Worm (Caenorhabditis elegans) whole organism, L4 larva: ENCODE results near the gene F44E2.3.

Experiments
- R02D3.7 ChIP-seq: fragments of 150-350 bp; sonication (generic microtip); optimal IDR thresholded peaks from 3 replicates; lab custom pipeline; 2014; ENCODE audit warnings: missing biosample characterization, missing genetic modification characterization
- T20F7.1 ChIP-seq: fragments of 200-800 bp; sonication (Bioruptor generic); optimal IDR thresholded peaks from 2 replicates; lab custom pipeline; 2018; ENCODE audit warnings: mild to moderate bottlenecking, missing genetic modification characterization, missing compliant biosample characterization
- Y105C5A.15 ChIP-seq: fragments of 200-800 bp; sonication (Bioruptor generic); IDR thresholded peaks from 2 replicates; pipeline ENCODE4 v1.3.6; 2022; ENCODE audit warnings: missing genetic modification characterization, missing compliant biosample characterization
- Y48G9A.11 ChIP-seq: fragments of 200-800 bp; sonication (Bioruptor generic); IDR thresholded peaks from 2 replicates; pipeline ENCODE4 v1.3.6; 2022; ENCODE audit warnings: missing genetic modification reagents, missing genetic modification characterization, missing compliant biosample characterization
- Y5F2A.4 ChIP-seq: fragments of 200-800 bp; sonication (Bioruptor generic); optimal IDR thresholded peaks from 2 replicates; lab custom pipeline; 2018; ENCODE audit warnings: mild to moderate bottlenecking, missing genetic modification characterization, missing compliant biosample characterization
- Y75B8A.6 ChIP-seq: fragments of 200-800 bp; sonication (Bioruptor generic); IDR thresholded peaks from 2 replicates; pipeline ENCODE4 v1.3.6; 2022; ENCODE audit warnings: missing genetic modification reagents, missing genetic modification characterization, missing compliant biosample characterization
- ZK546.5 ChIP-seq, 2 experiments: sonication (generic microtip); optimal IDR thresholded peaks; 2 replicates each; lab custom pipeline; 2017; ENCODE audit warnings: missing biosample characterization in 2 of 2, missing genetic modification characterization in 2 of 2
- aha-1 ChIP-seq: fragments of 150-350 bp; peaks from one replicate; lab custom pipeline; 2014; ENCODE audit warnings: missing biosample characterization, missing genetic modification characterization
- arid-1 ChIP-seq: fragments of 200-800 bp; sonication (Bioruptor generic); conservative IDR thresholded peaks from 2 replicates; pipeline ENCODE4 v1.3.6; 2022; ENCODE audit warnings: missing genetic modification reagents, missing genetic modification characterization, missing compliant biosample characterization
- attf-4 ChIP-seq: sonication (generic microtip); optimal IDR thresholded peaks from 3 replicates; lab custom pipeline; 2017; ENCODE audit warnings: missing biosample characterization, missing genetic modification characterization
- ceh-20 ChIP-seq: fragments of 200-800 bp; sonication (Bioruptor generic); IDR thresholded peaks from 2 replicates; pipeline ENCODE4 v1.3.6; 2022; ENCODE audit warnings: missing genetic modification reagents, missing genetic modification characterization, missing compliant biosample characterization
- ceh-62 ChIP-seq: sonication (generic microtip); optimal IDR thresholded peaks from 2 replicates; lab custom pipeline; 2017; ENCODE audit warnings: missing biosample characterization, missing genetic modification characterization
- cey-2 ChIP-seq: sonication (generic microtip); optimal IDR thresholded peaks from 3 replicates; lab custom pipeline; 2017; ENCODE audit warnings: missing genetic modification characterization, mild to moderate bottlenecking, missing compliant biosample characterization, antibody characterized with exemption, borderline replicate concordance; ENCODE audit not compliant: insufficient read depth
- daf-16 ChIP-seq, 3 experiments: sonication (generic microtip); optimal IDR thresholded peaks; 2 replicates each; lab custom pipeline; 2016 to 2017; ENCODE audit warnings: missing genetic modification characterization in 3 of 3, missing genetic modification reagents in 3 of 3, mild to moderate bottlenecking in 2 of 3, missing compliant biosample characterization in 2 of 3, missing biosample characterization in 1 of 3, moderate library complexity in 1 of 3
- daf-19 ChIP-seq: fragments of 200-800 bp; sonication (Bioruptor generic); conservative IDR thresholded peaks from 2 replicates; pipeline ENCODE4 v1.3.6; 2022; ENCODE audit warnings: missing genetic modification characterization, missing compliant biosample characterization
- dmd-6 ChIP-seq: fragments of 200-800 bp; sonication (Bioruptor generic); IDR thresholded peaks from 2 replicates; pipeline ENCODE4 v1.3.6; 2022; ENCODE audit warnings: missing genetic modification reagents, missing genetic modification characterization, missing compliant biosample characterization
- egl-43 ChIP-seq: fragments of 200-800 bp; sonication (Bioruptor generic); IDR thresholded peaks from 2 replicates; pipeline ENCODE4 v1.3.6; 2022; ENCODE audit warnings: missing genetic modification reagents, missing genetic modification characterization, missing compliant biosample characterization
- hif-1 ChIP-seq, 2 experiments: sonication (generic microtip); optimal IDR thresholded peaks; 2 replicates each; lab custom pipeline; 2016 to 2017; ENCODE audit warnings: missing compliant biosample characterization in 2 of 2, missing genetic modification characterization in 2 of 2, missing genetic modification reagents in 2 of 2, missing genotype in 2 of 2, mild to moderate bottlenecking in 1 of 2
- hlh-11 ChIP-seq: fragments of 200-800 bp; sonication (Bioruptor generic); optimal IDR thresholded peaks from 2 replicates; lab custom pipeline; 2018; ENCODE audit warnings: mild to moderate bottlenecking, missing genetic modification characterization, missing compliant biosample characterization
- lim-7 ChIP-seq: fragments of 200-800 bp; sonication (Bioruptor generic); IDR thresholded peaks from 2 replicates; pipeline ENCODE4 v1.3.6; 2022; ENCODE audit warnings: missing genetic modification characterization, missing compliant biosample characterization
- lin-38 ChIP-seq: fragments of 200-800 bp; sonication (Bioruptor generic); IDR thresholded peaks from 2 replicates; pipeline ENCODE4 v1.3.6; 2022; ENCODE audit warnings: missing genetic modification reagents, missing genetic modification characterization, missing compliant biosample characterization
- madf-5 ChIP-seq, 2 experiments: fragments of 200-800 bp; sonication (Bioruptor generic); IDR thresholded peaks; 2 replicates each; pipeline ENCODE4 v1.3.6; 2022; ENCODE audit warnings: missing compliant biosample characterization in 2 of 2, missing genetic modification characterization in 2 of 2
- nhr-10 ChIP-seq: fragments of 150-350 bp; optimal IDR thresholded peaks from 2 replicates; lab custom pipeline; 2014; ENCODE audit warnings: missing biosample characterization, missing genetic modification characterization
- nhr-102 ChIP-seq: sonication (generic microtip); optimal IDR thresholded peaks from 2 replicates; lab custom pipeline; 2016; ENCODE audit warnings: mild to moderate bottlenecking, missing genetic modification characterization, moderate library complexity, missing compliant biosample characterization
- nhr-11 ChIP-seq: fragments of 150-350 bp; optimal IDR thresholded peaks from 2 replicates; lab custom pipeline; 2014; ENCODE audit warnings: missing biosample characterization, missing genetic modification characterization
- nhr-111 ChIP-seq: fragments of 200-800 bp; sonication (Bioruptor generic); optimal IDR thresholded peaks from 2 replicates; lab custom pipeline; 2018; ENCODE audit warnings: mild to moderate bottlenecking, missing genetic modification characterization, missing compliant biosample characterization
- nhr-237 ChIP-seq: sonication (generic microtip); optimal IDR thresholded peaks from 2 replicates; lab custom pipeline; 2017; ENCODE audit warnings: missing biosample characterization, missing genetic modification characterization
- nhr-6 ChIP-seq: fragments of 150-350 bp; optimal IDR thresholded peaks from 2 replicates; lab custom pipeline; 2014; ENCODE audit warnings: missing biosample characterization, missing genetic modification characterization
- nhr-76 ChIP-seq: fragments of 150-350 bp; optimal IDR thresholded peaks from 2 replicates; lab custom pipeline; 2014; ENCODE audit warnings: missing biosample characterization, missing genetic modification characterization
- php-3 ChIP-seq: fragments of 200-800 bp; sonication (Bioruptor generic); IDR thresholded peaks from 2 replicates; pipeline ENCODE4 v1.3.6; 2022; ENCODE audit warnings: missing genetic modification reagents, missing genetic modification characterization, missing compliant biosample characterization
- skn-1 ChIP-seq: fragments of 150-350 bp; optimal IDR thresholded peaks from 2 replicates; lab custom pipeline; 2014; ENCODE audit warnings: missing biosample characterization, missing genetic modification characterization
- snpc-1.2 ChIP-seq: fragments of 200-800 bp; sonication (Bioruptor generic); IDR thresholded peaks from 2 replicates; pipeline ENCODE4 v1.3.6; 2022; ENCODE audit warnings: missing genetic modification reagents, missing genetic modification characterization, missing compliant biosample characterization
- snpc-4 ChIP-seq: fragments of 150-350 bp; optimal IDR thresholded peaks from 2 replicates; lab custom pipeline; 2014; ENCODE audit warnings: missing biosample characterization, missing genetic modification characterization
- spr-1 ChIP-seq: sonication (generic microtip); optimal IDR thresholded peaks from 2 replicates; lab custom pipeline; 2016; ENCODE audit warnings: mild to moderate bottlenecking, missing genetic modification characterization, missing compliant biosample characterization
- unc-130 ChIP-seq: sonication (generic microtip); optimal IDR thresholded peaks from 2 replicates; lab custom pipeline; 2016; ENCODE audit warnings: missing genetic modification reagents, missing genetic modification characterization, missing compliant biosample characterization
- zfp-3 ChIP-seq: fragments of 200-800 bp; sonication (Bioruptor generic); conservative IDR thresholded peaks from 2 replicates; pipeline ENCODE4 v1.3.6; 2022; ENCODE audit warnings: missing genetic modification reagents, missing genetic modification characterization, missing compliant biosample characterization
- zip-11 ChIP-seq: fragments of 200-800 bp; sonication (Bioruptor generic); IDR thresholded peaks from 2 replicates; pipeline ENCODE4 v1.3.6; 2022; ENCODE audit warnings: missing genetic modification characterization, missing compliant biosample characterization
- zip-2 ChIP-seq: fragments of 150-350 bp; optimal IDR thresholded peaks from 2 replicates; lab custom pipeline; 2014; ENCODE audit warnings: missing biosample characterization, missing genetic modification characterization
- ztf-11 ChIP-seq: fragments of 150-350 bp; optimal IDR thresholded peaks from 2 replicates; lab custom pipeline; 2014; ENCODE audit warnings: missing biosample characterization, missing genetic modification characterization

F44E2.3 gene

ce11 chrIII:8865294-8865766, 36.2 kb upstream of the F44E2.3 start (continued):
- peak; percentile 80; the same call in 1 of the 2 replicates for TF ChIP-seq ceh-20 (GFP tag; lab: Robert Waterston, UW)
- peak; percentile 17 for TF ChIP-seq nhr-111 (GFP tag; lab: Kevin White, UChicago)
- no peak for TF ChIP-seq unc-130 (GFP tag; lab: Kevin White, UChicago)
- TF ChIP-seq T20F7.1 (GFP tag; lab: Kevin White, UChicago) = peak; percentile 51
- peak; percentile 43 for TF ChIP-seq spr-1 (tag; lab: Kevin White, UChicago)
- TF ChIP-seq Y75B8A.6 (GFP tag; lab: Robert Waterston, UW) = no peak
- TF ChIP-seq cey-2 (tag; lab: Kevin White, UChicago) = no peak
- TF ChIP-seq nhr-237 = no peak
- TF ChIP-seq daf-16 (GFP tag; optimal IDR thresholded peaks at IDR 0.05; lab: Kevin White, UChicago) = peak; percentile 40 to 81
- peak; percentile 34 for TF ChIP-seq daf-16 (tag; optimal IDR thresholded peaks at IDR 0.05; lab: Kevin White, UChicago)
- TF ChIP-seq zip-2 (tag; lab: Kevin White, UChicago) = no peak
- TF ChIP-seq Y5F2A.4 (GFP tag; lab: Kevin White, UChicago) = no peak
- peak; percentile 91 for TF ChIP-seq zfp-3
- no peak for TF ChIP-seq nhr-76 (tag; lab: Kevin White, UChicago)
- no peak for TF ChIP-seq snpc-4 (tag; lab: Kevin White, UChicago)
- peak; percentile 94 for TF ChIP-seq dmd-6
- TF ChIP-seq aha-1 (tag; lab: Kevin White, UChicago) = peak; percentile 98
- peak; percentile 86 for TF ChIP-seq nhr-11 (tag; lab: Kevin White, UChicago)
- no peak for TF ChIP-seq attf-4 (tag; lab: Kevin White, UChicago)
- peak; percentile 63 for TF ChIP-seq nhr-6 (tag; lab: Kevin White, UChicago)
- peak; percentile 3 to 64 for TF ChIP-seq hif-1 (tag; optimal IDR thresholded peaks at IDR 0.05; lab: Kevin White, UChicago)
- no peak for TF ChIP-seq ZK546.5 (tag; optimal IDR thresholded peaks at IDR 0.05; lab: Kevin White, UChicago)
- no peak for TF ChIP-seq ceh-62 (tag; lab: Kevin White, UChicago)
- peak; percentile 63 for TF ChIP-seq nhr-102
- no peak for TF ChIP-seq ztf-11 (tag; lab: Kevin White, UChicago)
- TF ChIP-seq, all 104 proteins: peak for 61

ce11 chrIII:8860741-8861140, 31.6 kb upstream of the F44E2.3 start:
- 0 out of 2 replicates have a peak, but pooled peaks have one; percentile 26 for TF ChIP-seq snpc-1.2 (GFP tag; lab: Robert Waterston, UW)
- TF ChIP-seq Y105C5A.15 (GFP tag; lab: Robert Waterston, UW) = peak; percentile 53; the same call in 1 of the 2 replicates
- TF ChIP-seq madf-5 (GFP tag; IDR thresholded peaks at IDR 0.05; lab: Robert Waterston, UW) = 0 out of 4 replicates have a peak, but pooled peaks have one; percentile 52 to 73
- TF ChIP-seq lim-7 (GFP tag; lab: Robert Waterston, UW) = 0 out of 2 replicates have a peak, but pooled peaks have one; percentile 22
- peak; percentile 56 for TF ChIP-seq arid-1 (GFP tag; lab: Robert Waterston, UW)
- TF ChIP-seq Y48G9A.11 (GFP tag; lab: Robert Waterston, UW) = peak; percentile 74
- TF ChIP-seq lin-38 (GFP tag; lab: Robert Waterston, UW) = peak; percentile 59

DNA sequence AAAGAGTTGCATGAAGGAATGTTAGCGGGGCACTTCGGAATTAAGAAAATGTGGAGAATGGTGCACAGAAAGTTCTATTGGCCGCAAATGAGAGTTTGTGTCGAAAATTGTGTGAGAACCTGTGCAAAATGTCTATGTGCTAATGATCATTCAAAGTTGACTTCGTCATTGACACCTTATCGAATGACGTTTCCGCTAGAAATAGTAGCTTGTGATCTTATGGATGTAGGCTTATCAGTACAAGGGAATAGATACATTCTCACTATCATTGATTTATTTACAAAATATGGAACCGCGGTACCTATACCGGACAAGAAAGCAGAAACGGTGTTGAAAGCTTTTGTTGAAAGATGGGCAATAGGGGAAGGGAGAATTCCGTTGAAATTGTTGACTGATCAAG, 29.4 kb upstream of the F44E2.3 start:
- TF ChIP-seq php-3 (GFP tag; lab: Robert Waterston, UW) = no peak
- TF ChIP-seq spr-1 (tag; lab: Kevin White, UChicago) = no peak
- peak; percentile 63 for TF ChIP-seq dmd-6
- TF ChIP-seq daf-19 (GFP tag; lab: Robert Waterston, UW) = no peak
- TF ChIP-seq nhr-237 = no peak
- TF ChIP-seq hlh-11 (tag; lab: Kevin White, UChicago) = peak; percentile 32
- no peak for TF ChIP-seq snpc-1.2 (GFP tag; lab: Robert Waterston, UW)
- no peak for TF ChIP-seq nhr-10 (tag; lab: Kevin White, UChicago)
- TF ChIP-seq Y105C5A.15 (GFP tag; lab: Robert Waterston, UW) = no peak
- no peak for TF ChIP-seq skn-1 (tag; lab: Kevin White, UChicago)
- no peak for TF ChIP-seq R02D3.7
- no peak for TF ChIP-seq egl-43 (GFP tag; lab: Robert Waterston, UW)
- TF ChIP-seq zip-11 = no peak
